Worm (Caenorhabditis elegans) whole organism, young adult: ENCODE measurements around the gene C14B1.8.
A peak's percentile ranks its signal among the peaks of the same experiment; 100 is the strongest.

Experiments
- B0261.1 ChIP-seq: sonication (generic microtip); optimal IDR thresholded peaks from 2 replicates; lab custom pipeline; 2016; ENCODE audit warnings: mild to moderate bottlenecking, missing genetic modification characterization, moderate library complexity, missing compliant biosample characterization
- B0336.3 ChIP-seq: fragments of 200-800 bp; sonication (Bioruptor generic); IDR thresholded peaks from 2 replicates; pipeline ENCODE4 v1.3.6; 2022; ENCODE audit warnings: missing genetic modification characterization, missing compliant biosample characterization
- D2030.7 ChIP-seq: fragments of 200-800 bp; sonication (Bioruptor generic); IDR thresholded peaks from 2 replicates; pipeline ENCODE4 v1.3.6; 2022; ENCODE audit warnings: missing genetic modification reagents, missing genetic modification characterization, missing compliant biosample characterization
- F39B2.1 ChIP-seq: fragments of 200-800 bp; sonication (Bioruptor generic); IDR thresholded peaks from 2 replicates; pipeline ENCODE4 v1.3.6; 2022; ENCODE audit warnings: missing genetic modification reagents, missing genetic modification characterization, missing compliant biosample characterization
- F49E8.2 ChIP-seq: sonication (generic microtip); optimal IDR thresholded peaks from 3 replicates; lab custom pipeline; 2017; ENCODE audit warnings: missing genetic modification characterization, mild to moderate bottlenecking, missing compliant biosample characterization, antibody characterized with exemption, moderate library complexity; ENCODE audit not compliant: insufficient read depth
- K11D2.4 ChIP-seq: fragments of 200-800 bp; sonication (Bioruptor generic); IDR thresholded peaks from 2 replicates; pipeline ENCODE4 v1.3.6; 2022; ENCODE audit warnings: missing genetic modification reagents, missing genetic modification characterization, missing compliant biosample characterization
- T07F8.4 ChIP-seq: sonication (generic microtip); optimal IDR thresholded peaks from 2 replicates; lab custom pipeline; 2016; ENCODE audit warnings: mild to moderate bottlenecking, missing genetic modification characterization, moderate library complexity, missing compliant biosample characterization
- ZK185.1 ChIP-seq: sonication (generic microtip); optimal IDR thresholded peaks from 2 replicates; lab custom pipeline; 2016; ENCODE audit warnings: mild to moderate bottlenecking, missing genetic modification characterization, missing compliant biosample characterization; ENCODE audit not compliant: poor library complexity, severe bottlenecking
- ama-1 ChIP-seq, 3 experiments: fragments of 150-350 bp in 1 of 3; sonication (generic microtip) in 2 of 3; optimal IDR thresholded peaks; 2 replicates each; lab custom pipeline; 2014 to 2018; ENCODE audit warnings: missing biosample characterization in 2 of 3, missing genetic modification characterization in 2 of 3, missing genetic modification reagents in 2 of 3
- aptf-3 ChIP-seq: fragments of 200-800 bp; sonication (Bioruptor generic); IDR thresholded peaks from 2 replicates; pipeline ENCODE4 v1.3.6; 2022; ENCODE audit warnings: missing genetic modification characterization, missing compliant biosample characterization
- athp-1 ChIP-seq: sonication (generic microtip); optimal IDR thresholded peaks from 2 replicates; lab custom pipeline; 2017; ENCODE audit warnings: mild to moderate bottlenecking, missing genetic modification characterization, missing compliant biosample characterization
- attf-6 ChIP-seq: fragments of 200-800 bp; sonication (Bioruptor generic); IDR thresholded peaks from 2 replicates; pipeline ENCODE4 v1.3.6; 2022; ENCODE audit warnings: missing genetic modification reagents, missing genetic modification characterization, missing compliant biosample characterization
- bed-2 ChIP-seq: fragments of 200-800 bp; sonication (Bioruptor generic); IDR thresholded peaks from 2 replicates; pipeline ENCODE4 v1.3.6; 2022; ENCODE audit warnings: missing genetic modification reagents, missing genetic modification characterization, missing compliant biosample characterization
- ceh-100 ChIP-seq: fragments of 200-800 bp; sonication (Bioruptor generic); IDR thresholded peaks from 2 replicates; pipeline ENCODE4 v1.3.6; 2022; ENCODE audit warnings: missing genetic modification reagents, missing genetic modification characterization, missing compliant biosample characterization
- ceh-40 ChIP-seq: fragments of 200-800 bp; sonication (Bioruptor generic); IDR thresholded peaks from 2 replicates; pipeline ENCODE4 v1.3.6; 2022; ENCODE audit warnings: missing genetic modification characterization, missing compliant biosample characterization
- die-1 ChIP-seq: sonication (generic microtip); optimal IDR thresholded peaks from 2 replicates; lab custom pipeline; 2016; ENCODE audit warnings: missing genotype, mild to moderate bottlenecking, missing genetic modification characterization, missing compliant biosample characterization
- egl-44 ChIP-seq: fragments of 200-800 bp; sonication (Bioruptor generic); IDR thresholded peaks from 2 replicates; pipeline ENCODE4 v1.3.6; 2022; ENCODE audit warnings: missing genetic modification reagents, missing genetic modification characterization, missing compliant biosample characterization
- ekl-4 ChIP-seq: fragments of 200-800 bp; sonication (Bioruptor generic); IDR thresholded peaks from 2 replicates; pipeline ENCODE4 v1.3.6; 2022; ENCODE audit warnings: missing genetic modification reagents, missing genetic modification characterization, missing compliant biosample characterization
- fkh-3 ChIP-seq: sonication (generic microtip); optimal IDR thresholded peaks from 2 replicates; lab custom pipeline; 2016; ENCODE audit warnings: mild to moderate bottlenecking, missing genetic modification characterization, missing compliant biosample characterization
- him-1 ChIP-seq: sonication (generic microtip); optimal IDR thresholded peaks from 2 replicates; lab custom pipeline; 2016; ENCODE audit warnings: missing genotype, missing genetic modification reagents, missing genetic modification characterization, missing compliant biosample characterization
- hmg-20 ChIP-seq: fragments of 200-800 bp; sonication (Bioruptor generic); IDR thresholded peaks from 2 replicates; pipeline ENCODE4 v1.3.6; 2022; ENCODE audit warnings: missing genetic modification reagents, missing genetic modification characterization, missing compliant biosample characterization
- hrde-1 ChIP-seq: sonication (generic microtip); optimal IDR thresholded peaks from 2 replicates; lab custom pipeline; 2016; ENCODE audit warnings: missing genetic modification characterization, mild to moderate bottlenecking, missing compliant biosample characterization, moderate library complexity, missing genotype, missing genetic modification reagents, borderline replicate concordance
- hsf-1 ChIP-seq: fragments of 200-800 bp; sonication (Bioruptor generic); IDR thresholded peaks from 2 replicates; pipeline ENCODE4 v1.3.6; 2022; ENCODE audit warnings: missing genetic modification reagents, missing genetic modification characterization, missing compliant biosample characterization
- lsl-1 ChIP-seq: fragments of 200-800 bp; sonication (Bioruptor generic); optimal IDR thresholded peaks from 2 replicates; lab custom pipeline; 2018; ENCODE audit warnings: mild to moderate bottlenecking, missing genetic modification characterization, moderate library complexity, missing compliant biosample characterization
- lsy-27 ChIP-seq: sonication (generic microtip); optimal IDR thresholded peaks from 2 replicates; lab custom pipeline; 2017; ENCODE audit warnings: missing genetic modification characterization, mild to moderate bottlenecking, missing compliant biosample characterization, antibody characterized with exemption, missing genotype, borderline replicate concordance; ENCODE audit not compliant: insufficient read depth
- madf-6 ChIP-seq: fragments of 200-800 bp; sonication (Bioruptor generic); IDR thresholded peaks from 2 replicates; pipeline ENCODE4 v1.3.6; 2022; ENCODE audit warnings: missing genetic modification reagents, missing genetic modification characterization, missing compliant biosample characterization
- mel-28 ChIP-seq: sonication (generic microtip); optimal IDR thresholded peaks from 2 replicates; lab custom pipeline; 2016; ENCODE audit warnings: borderline replicate concordance, mild to moderate bottlenecking, missing genetic modification characterization, missing compliant biosample characterization
- mxl-1 ChIP-seq: sonication (generic microtip); optimal IDR thresholded peaks from 2 replicates; lab custom pipeline; 2016; ENCODE audit warnings: missing genetic modification characterization, missing compliant biosample characterization
- nhr-27 ChIP-seq: fragments of 200-800 bp; sonication (Bioruptor generic); optimal IDR thresholded peaks from 2 replicates; lab custom pipeline; 2018; ENCODE audit warnings: mild to moderate bottlenecking, missing genetic modification characterization, moderate library complexity, missing compliant biosample characterization
- nhr-80 ChIP-seq: sonication (generic microtip); optimal IDR thresholded peaks from 2 replicates; lab custom pipeline; 2016; ENCODE audit warnings: missing genetic modification characterization, missing compliant biosample characterization
- rpc-1 ChIP-seq, 2 experiments: fragments of 150-350 bp in 1 of 2; sonication (generic microtip) in 1 of 2; optimal IDR thresholded peaks; 2 replicates each; lab custom pipeline; 2014 to 2018; ENCODE audit warnings: missing biosample characterization in 1 of 2, missing genetic modification characterization in 1 of 2, missing genetic modification reagents in 1 of 2, missing genotype in 1 of 2
- sea-2 ChIP-seq: fragments of 200-800 bp; sonication (Bioruptor generic); IDR thresholded peaks from 2 replicates; pipeline ENCODE4 v1.3.6; 2022; ENCODE audit warnings: missing genetic modification characterization, missing compliant biosample characterization
- snpc-1.3 ChIP-seq: sonication (generic microtip); optimal IDR thresholded peaks from 2 replicates; lab custom pipeline; 2017; ENCODE audit warnings: missing genetic modification characterization, mild to moderate bottlenecking, missing compliant biosample characterization, antibody characterized with exemption, moderate library complexity, missing genotype, missing genetic modification reagents; ENCODE audit not compliant: insufficient read depth
- snpc-3.4 ChIP-seq: sonication (generic microtip); optimal IDR thresholded peaks from 2 replicates; lab custom pipeline; 2017; ENCODE audit warnings: missing genetic modification characterization, mild to moderate bottlenecking, missing compliant biosample characterization, antibody characterized with exemption, moderate library complexity, missing genotype, missing genetic modification reagents
- sptf-2 ChIP-seq: fragments of 200-800 bp; sonication (Bioruptor generic); optimal IDR thresholded peaks from 2 replicates; lab custom pipeline; 2018; ENCODE audit warnings: mild to moderate bottlenecking, missing genetic modification characterization, missing compliant biosample characterization
- unc-130 ChIP-seq: sonication (generic microtip); optimal IDR thresholded peaks from 2 replicates; lab custom pipeline; 2016; ENCODE audit warnings: missing genetic modification reagents, missing genetic modification characterization, missing compliant biosample characterization
- ztf-22 ChIP-seq: fragments of 200-800 bp; sonication (Bioruptor generic); optimal IDR thresholded peaks from 2 replicates; lab custom pipeline; 2018; ENCODE audit warnings: mild to moderate bottlenecking, missing genetic modification characterization, moderate library complexity, missing compliant biosample characterization
- ztf-26 ChIP-seq: sonication (generic microtip); optimal IDR thresholded peaks from 2 replicates; lab custom pipeline; 2017; ENCODE audit warnings: missing genetic modification characterization, missing compliant biosample characterization

C14B1.8 gene

DNA sequence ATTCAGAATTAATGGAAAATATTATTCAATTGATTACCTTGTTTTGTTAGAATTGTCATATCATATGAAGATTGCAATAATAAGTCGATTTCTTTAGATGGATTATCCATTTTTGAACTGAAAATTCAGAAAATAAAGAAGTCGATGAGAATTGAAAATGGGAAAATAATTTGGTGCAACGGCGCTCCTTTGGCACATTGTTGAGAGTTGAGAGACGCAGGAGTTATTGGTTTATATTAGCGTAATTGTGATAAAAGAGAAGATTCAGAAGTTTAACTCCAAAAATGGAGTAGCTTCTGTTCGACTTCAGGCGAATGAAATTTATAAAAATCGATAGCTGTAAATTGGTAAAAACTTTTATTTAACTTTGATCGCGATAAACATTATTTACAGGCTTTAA is at the start of gene C14B1.8:
TSS of gene C14B1.8 (minus strand) at position 117 of the 400 bp plus-strand sequence.
- TF ChIP-seq F39B2.1 (no peak), ztf-26 (tag; lab: Kevin White, UChicago) (no peak), lsy-27 (tag; lab: Kevin White, UChicago) (no peak), unc-130 (GFP tag; lab: Kevin White, UChicago) (peak; percentile 61), ceh-40 (no peak), ama-1 (optimal IDR thresholded peaks at IDR 0.05; lab: Kevin White, UChicago) (no peak), ama-1 (GFP tag; optimal IDR thresholded peaks at IDR 0.05; lab: Kevin White, UChicago) (peak in 1 of 2 experiments; percentile 19), rpc-1 (optimal IDR thresholded peaks at IDR 0.05; lab: Kevin White, UChicago) (no peak), rpc-1 (tag; optimal IDR thresholded peaks at IDR 0.05; lab: Kevin White, UChicago) (no peak), hmg-20 (GFP tag; lab: Robert Waterston, UW) (no peak), athp-1 (tag; lab: Kevin White, UChicago) (peak; percentile 17), nhr-27 (tag; lab: Kevin White, UChicago) (no peak), madf-6 (GFP tag; lab: Robert Waterston, UW) (peak; percentile 50), hsf-1 (GFP tag; lab: Robert Waterston, UW) (peak; percentile 45; the same call in 1 of the 2 replicates), T07F8.4 (tag; lab: Kevin White, UChicago) (no peak), aptf-3 (GFP tag; lab: Robert Waterston, UW) (no peak), bed-2 (GFP tag; lab: Robert Waterston, UW) (no peak), mxl-1 (tag; lab: Kevin White, UChicago) (no peak), snpc-1.3 (tag; lab: Kevin White, UChicago) (peak; percentile 27), ceh-100 (GFP tag; lab: Robert Waterston, UW) (0 out of 2 replicates have a peak, but pooled peaks have one; percentile 29), B0261.1 (tag; lab: Kevin White, UChicago) (no peak), nhr-80 (tag; lab: Kevin White, UChicago) (no peak), ZK185.1 (tag; lab: Kevin White, UChicago) (no peak), F49E8.2 (tag; lab: Kevin White, UChicago) (peak; percentile 12), D2030.7 (GFP tag; lab: Robert Waterston, UW) (no peak; the same call in 1 of the 2 replicates), him-1 (peak; percentile 74), sea-2 (GFP tag; lab: Robert Waterston, UW) (no peak), ztf-22 (GFP tag; lab: Kevin White, UChicago) (no peak), attf-6 (GFP tag; lab: Robert Waterston, UW) (0 out of 2 replicates have a peak, but pooled peaks have one; percentile 36), ekl-4 (GFP tag; lab: Robert Waterston, UW) (0 out of 2 replicates have a peak, but pooled peaks have one; percentile 23), egl-44 (GFP tag; lab: Robert Waterston, UW) (no peak), die-1 (tag; lab: Kevin White, UChicago) (no peak), snpc-3.4 (tag; lab: Kevin White, UChicago) (peak; percentile 34), lsl-1 (GFP tag; lab: Kevin White, UChicago) (no peak), fkh-3 (tag; lab: Kevin White, UChicago) (no peak), hrde-1 (tag; lab: Kevin White, UChicago) (peak; percentile 23), K11D2.4 (no peak), B0336.3 (peak; percentile 18; the same call in 1 of the 2 replicates), mel-28 (tag; lab: Kevin White, UChicago) (no peak), sptf-2 (no peak)
